Worm (Caenorhabditis elegans): ENCODE data around the gene cct-2.

- TF ChIP-seq mdl-1 (tag; optimal IDR thresholded peaks at IDR 0.05) = no peak
- no peak for TF ChIP-seq nhr-11 (tag; optimal IDR thresholded peaks at IDR 0.05)
- TF ChIP-seq unc-62 (GFP tag; optimal IDR thresholded peaks at IDR 0.05) = no peak
- no peak for TF ChIP-seq sma-9 (GFP tag; optimal IDR thresholded peaks at IDR 0.05)
- TF ChIP-seq sma-9 (tag; optimal IDR thresholded peaks at IDR 0.05) = no peak
- TF ChIP-seq nhr-21 (tag; optimal IDR thresholded peaks at IDR 0.05) = no peak
Measured at ce11 chrII:8927253-8927791, at the start of gene cct-2.

Measured in whole organism, L2 larva.